Worm (Caenorhabditis elegans) whole organism, late embryonic: Measurements from ENCODE around the gene F31F4.1.

Experiments
- ceh-18 ChIP-seq: sonication (generic microtip); optimal IDR thresholded peaks from 2 replicates; lab custom pipeline; 2016; ENCODE audit warnings: missing genetic modification characterization, missing compliant biosample characterization
- ceh-9 ChIP-seq: sonication (generic microtip); optimal IDR thresholded peaks from 2 replicates; lab custom pipeline; 2016; ENCODE audit warnings: mild to moderate bottlenecking, missing genetic modification characterization, inconsistent platforms, missing compliant biosample characterization
- fax-1 ChIP-seq: sonication (generic microtip); optimal IDR thresholded peaks from 2 replicates; lab custom pipeline; 2016; ENCODE audit warnings: missing genotype, missing genetic modification characterization, missing compliant biosample characterization
- gmeb-2 ChIP-seq: sonication (generic microtip); optimal IDR thresholded peaks from 2 replicates; lab custom pipeline; 2016; ENCODE audit warnings: missing genetic modification characterization, inconsistent platforms, missing compliant biosample characterization
- lim-6 ChIP-seq: sonication (generic microtip); optimal IDR thresholded peaks from 2 replicates; lab custom pipeline; 2016; ENCODE audit warnings: missing genetic modification characterization, missing compliant biosample characterization
- nfya-1 ChIP-seq: sonication (generic microtip); optimal IDR thresholded peaks from 2 replicates; lab custom pipeline; 2017; ENCODE audit warnings: missing genetic modification characterization, mild to moderate bottlenecking, missing compliant biosample characterization, antibody characterized with exemption, moderate library complexity
- nhr-11 ChIP-seq: fragments of 150-350 bp; optimal IDR thresholded peaks from 2 replicates; lab custom pipeline; 2014; ENCODE audit warnings: missing biosample characterization, missing genetic modification characterization
- odd-2 ChIP-seq: sonication (generic microtip); optimal IDR thresholded peaks from 2 replicates; lab custom pipeline; 2017; ENCODE audit warnings: antibody characterized with exemption, mild to moderate bottlenecking, missing genetic modification characterization, missing compliant biosample characterization
- pax-1 ChIP-seq: fragments of 150-350 bp; optimal IDR thresholded peaks from 2 replicates; lab custom pipeline; 2014; ENCODE audit warnings: missing biosample characterization, missing genetic modification characterization
- rnt-1 ChIP-seq: sonication (generic microtip); optimal IDR thresholded peaks from 2 replicates; lab custom pipeline; 2016; ENCODE audit warnings: missing genetic modification characterization, missing compliant biosample characterization
- unc-55 ChIP-seq: sonication (generic microtip); optimal IDR thresholded peaks from 2 replicates; lab custom pipeline; 2017; ENCODE audit warnings: missing biosample characterization, missing genetic modification reagents, missing genetic modification characterization

DNA sequence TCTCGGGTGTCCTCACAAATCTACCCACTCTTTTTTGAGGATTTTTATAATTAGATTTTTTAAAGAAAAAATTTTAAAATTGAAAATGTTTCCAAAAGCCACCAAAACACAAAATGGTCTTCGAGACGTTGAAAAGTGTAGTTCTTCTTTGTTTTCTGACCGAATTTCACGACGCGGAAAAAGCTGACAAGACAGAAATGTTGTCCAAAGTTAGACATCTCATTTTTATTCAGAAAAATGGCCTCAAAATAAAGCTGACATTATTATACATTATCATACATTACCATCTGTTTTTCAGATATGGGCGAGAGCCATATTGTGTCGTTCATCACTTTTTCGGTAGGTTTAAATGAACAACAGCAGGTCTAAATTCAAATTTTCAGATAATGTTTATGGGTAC lies 4.2 kb upstream of the F31F4.1 start, which contains the start of gene srx-22:
- no peak for TF ChIP-seq rnt-1 (tag; lab: Kevin White, UChicago)
- no peak for TF ChIP-seq gmeb-2 (tag; lab: Kevin White, UChicago)
- TF ChIP-seq nfya-1 = no peak
- no peak for TF ChIP-seq ceh-9 (tag; lab: Kevin White, UChicago)
- TF ChIP-seq unc-55 (GFP tag; lab: Kevin White, UChicago) = no peak
- TF ChIP-seq lim-6 = no peak
- no peak for TF ChIP-seq nhr-11 (tag; lab: Kevin White, UChicago)
- no peak for TF ChIP-seq odd-2 (tag; lab: Kevin White, UChicago)
- no peak for TF ChIP-seq ceh-18 (tag; lab: Kevin White, UChicago)
- TF ChIP-seq pax-1 (tag; lab: Kevin White, UChicago) = no peak
- TF ChIP-seq fax-1 (tag; lab: Kevin White, UChicago) = no peak
